Worm (Caenorhabditis elegans): ENCODE results near the gene F55C5.10.

Gene F55C5.10

ce11 chrV:12283187-12283586 lies at the start of gene F55C5.10:
F55C5.10 (plus strand) TSS chrV:12283487.
- TF ChIP-seq dao-5 (tag; optimal IDR thresholded peaks at IDR 0.05) (no peak), him-1 (tag; optimal IDR thresholded peaks at IDR 0.05) (no peak), W03F9.2 (tag; optimal IDR thresholded peaks at IDR 0.05) (no peak)

- no peak for TF ChIP-seq him-1 (tag; optimal IDR thresholded peaks at IDR 0.05)
- no peak for TF ChIP-seq dao-5 (tag; optimal IDR thresholded peaks at IDR 0.05)
- no peak for TF ChIP-seq W03F9.2 (tag; optimal IDR thresholded peaks at IDR 0.05)
These were observed 48.8 kb upstream of the F55C5.10 start, which contains the start of gene myo-3 for ce11 chrV:12234293-12235004. myo-3 (minus strand) TSS chrV:12234343.

- TF ChIP-seq him-1 (tag; optimal IDR thresholded peaks at IDR 0.05) (no peak), dao-5 (tag; optimal IDR thresholded peaks at IDR 0.05) (no peak), W03F9.2 (tag; optimal IDR thresholded peaks at IDR 0.05) (no peak)
These were observed 47.8 kb upstream of the F55C5.10 start for ce11 chrV:12235502-12235901.

- TF ChIP-seq dao-5 (tag; optimal IDR thresholded peaks at IDR 0.05) (no peak), him-1 (tag; optimal IDR thresholded peaks at IDR 0.05) (no peak), W03F9.2 (tag; optimal IDR thresholded peaks at IDR 0.05) (no peak)
These were observed 42.2 kb upstream of the F55C5.10 start, which contains the start of gene ttr-22 for ce11 chrV:12241126-12241525. ttr-22 (plus strand) TSS chrV:12241426.

ce11 chrV:12244980-12245742 lies 38.1 kb upstream of the F55C5.10 start, which contains the start of the genes T04H1.13, slfl-5 and rad-50:
T04H1.13 (minus strand) TSS chrV:12245030.
slfl-5 (minus strand) TSS chrV:12245044.
rad-50 (plus strand) TSS chrV:12245646.
- TF ChIP-seq W03F9.2 (tag; optimal IDR thresholded peaks at IDR 0.05), result no peak
- no peak for TF ChIP-seq dao-5 (tag; optimal IDR thresholded peaks at IDR 0.05)
- no peak for TF ChIP-seq him-1 (tag; optimal IDR thresholded peaks at IDR 0.05)

- TF ChIP-seq W03F9.2 (tag; optimal IDR thresholded peaks at IDR 0.05), result no peak
These were observed 37.4 kb upstream of the F55C5.10 start for ce11 chrV:12245777-12246452.

- TF ChIP-seq dao-5 (tag; optimal IDR thresholded peaks at IDR 0.05) (no peak), him-1 (tag; optimal IDR thresholded peaks at IDR 0.05) (no peak), W03F9.2 (tag; optimal IDR thresholded peaks at IDR 0.05) (no peak)
These were observed 32.2 kb upstream of the F55C5.10 start, which contains the start of gene T04H1.5 for ce11 chrV:12251041-12251440. T04H1.5 (plus strand) TSS chrV:12251341.

ce11 chrV:12252272-12252671 lies 31.0 kb upstream of the F55C5.10 start, which contains the start of gene lrx-1:
lrx-1 (plus strand) TSS chrV:12252572.
- no peak for TF ChIP-seq dao-5 (tag; optimal IDR thresholded peaks at IDR 0.05)
- TF ChIP-seq W03F9.2 (tag; optimal IDR thresholded peaks at IDR 0.05), result no peak
- no peak for TF ChIP-seq him-1 (tag; optimal IDR thresholded peaks at IDR 0.05)

ce11 chrV:12255343-12255742 lies 27.9 kb upstream of the F55C5.10 start, which contains the start of gene T04H1.12:
T04H1.12 (plus strand) TSS chrV:12255643.
- TF ChIP-seq him-1 (tag; optimal IDR thresholded peaks at IDR 0.05), result no peak

- no peak for TF ChIP-seq W03F9.2 (tag; optimal IDR thresholded peaks at IDR 0.05)
- no peak for TF ChIP-seq him-1 (tag; optimal IDR thresholded peaks at IDR 0.05)
- TF ChIP-seq dao-5 (tag; optimal IDR thresholded peaks at IDR 0.05), result no peak
These were observed 26.9 kb upstream of the F55C5.10 start, which contains the start of gene ugt-55 for ce11 chrV:12256398-12256797. ugt-55 (plus strand) TSS chrV:12256698.

- TF ChIP-seq dao-5 (tag; optimal IDR thresholded peaks at IDR 0.05) (no peak), him-1 (tag; optimal IDR thresholded peaks at IDR 0.05) (no peak), W03F9.2 (tag; optimal IDR thresholded peaks at IDR 0.05) (no peak)
These were observed 24.4 kb upstream of the F55C5.10 start, which contains the start of gene ugt-56 for ce11 chrV:12258922-12259321. ugt-56 (plus strand) TSS chrV:12258982.

ce11 chrV:12261377-12261776 lies 21.9 kb upstream of the F55C5.10 start, which contains the start of gene tbb-6:
tbb-6 (plus strand) TSS chrV:12261531.
- TF ChIP-seq him-1 (tag; optimal IDR thresholded peaks at IDR 0.05) (no peak), dao-5 (tag; optimal IDR thresholded peaks at IDR 0.05) (no peak), W03F9.2 (tag; optimal IDR thresholded peaks at IDR 0.05) (no peak)

ce11 chrV:12263723-12264122 lies 19.6 kb upstream of the F55C5.10 start, which contains the start of gene ssp-35:
ssp-35 (minus strand) TSS chrV:12263823.
- TF ChIP-seq him-1 (tag; optimal IDR thresholded peaks at IDR 0.05) (no peak), dao-5 (tag; optimal IDR thresholded peaks at IDR 0.05) (no peak), W03F9.2 (tag; optimal IDR thresholded peaks at IDR 0.05) (no peak)

Data from whole organism, L4/young adult.